Worm (Caenorhabditis elegans) whole organism, L1 larva: ENCODE data around the gene dpff-1.

Experiments used
- fkh-10 ChIP-seq: sonication (generic microtip); optimal IDR thresholded peaks from 2 replicates; lab custom pipeline; 2017; ENCODE audit warnings: missing biosample characterization, missing genetic modification reagents, missing genetic modification characterization
- nhr-19 ChIP-seq: fragments of 200-800 bp; sonication (Bioruptor generic); conservative IDR thresholded peaks from 2 replicates; pipeline ENCODE4 v1.3.6; 2022; ENCODE audit warnings: missing genetic modification characterization, missing compliant biosample characterization
- skn-1 ChIP-seq: fragments of 150-350 bp; optimal IDR thresholded peaks from 2 replicates; lab custom pipeline; 2014; ENCODE audit warnings: missing biosample characterization, missing genetic modification characterization

ce11 chrIII:5917365-5917958 is 11.3 kb upstream of the dpff-1 start:
- TF ChIP-seq nhr-19 (GFP tag; lab: Robert Waterston, UW), result no peak
- TF ChIP-seq fkh-10 (GFP tag; lab: Kevin White, UChicago), result no peak
- no peak for TF ChIP-seq skn-1 (tag; lab: Kevin White, UChicago)
